Worm (Caenorhabditis elegans) whole organism, L3 larva: Measurements from ENCODE around the gene vrp-1.

ENCODE experiments used
- R02D3.7 ChIP-seq: fragments of 150-350 bp; optimal IDR thresholded peaks from 2 replicates; lab custom pipeline; 2014; ENCODE audit warnings: missing biosample characterization, missing genetic modification characterization
- aly-2 ChIP-seq: fragments of 150-350 bp; optimal IDR thresholded peaks from 2 replicates; lab custom pipeline; 2014; ENCODE audit warnings: missing biosample characterization, missing genetic modification characterization
- ama-1 ChIP-seq: fragments of 150-350 bp; optimal IDR thresholded peaks from 2 replicates; lab custom pipeline; 2018
- ceh-16 ChIP-seq: sonication (generic microtip); optimal IDR thresholded peaks from 2 replicates; lab custom pipeline; 2017; ENCODE audit warnings: missing biosample characterization, missing genetic modification characterization
- ceh-28 ChIP-seq: fragments of 150-350 bp; optimal IDR thresholded peaks from 2 replicates; lab custom pipeline; 2014; ENCODE audit warnings: missing biosample characterization, missing genetic modification reagents, missing genetic modification characterization
- ceh-82 ChIP-seq: fragments of 150-350 bp; optimal IDR thresholded peaks from 2 replicates; lab custom pipeline; 2014; ENCODE audit warnings: missing biosample characterization, missing genetic modification characterization
- ceh-9 ChIP-seq: sonication (generic microtip); optimal IDR thresholded peaks from 2 replicates; lab custom pipeline; 2018; ENCODE audit warnings: missing biosample characterization, missing genetic modification characterization
- daf-12 ChIP-seq: fragments of 150-350 bp; optimal IDR thresholded peaks from 2 replicates; lab custom pipeline; 2014; ENCODE audit warnings: missing biosample characterization, missing genetic modification reagents, missing genetic modification characterization
- egl-5 ChIP-seq: fragments of 150-350 bp; optimal IDR thresholded peaks from 2 replicates; lab custom pipeline; 2017; ENCODE audit warnings: missing biosample characterization, missing genetic modification reagents, missing genetic modification characterization, inconsistent platforms
- elt-1 ChIP-seq: fragments of 150-350 bp; optimal IDR thresholded peaks from 2 replicates; lab custom pipeline; 2014; ENCODE audit warnings: missing biosample characterization, missing genetic modification characterization
- elt-2 ChIP-seq: sonication (generic microtip); optimal IDR thresholded peaks from 2 replicates; lab custom pipeline; 2016; ENCODE audit warnings: missing genetic modification reagents, mild to moderate bottlenecking, missing genetic modification characterization, missing compliant biosample characterization
- elt-3 ChIP-seq, 3 experiments: fragments of 150-350 bp in 1 of 3; sonication (generic microtip) in 2 of 3; optimal IDR thresholded peaks; 2 replicates in 2 of 3; 4 replicates in 1 of 3; lab custom pipeline; 2014 to 2017; ENCODE audit warnings: missing biosample characterization in 3 of 3, missing genetic modification characterization in 3 of 3
- fkh-10 ChIP-seq: sonication (generic microtip); optimal IDR thresholded peaks from 2 replicates; lab custom pipeline; 2017; ENCODE audit warnings: missing biosample characterization, missing genetic modification reagents, missing genetic modification characterization
- fkh-2 ChIP-seq: fragments of 150-350 bp; optimal IDR thresholded peaks from 2 replicates; lab custom pipeline; 2014; ENCODE audit warnings: missing biosample characterization, missing genetic modification reagents, missing genetic modification characterization
- hmg-11 ChIP-seq: sonication (generic microtip); optimal IDR thresholded peaks from 2 replicates; lab custom pipeline; 2016; ENCODE audit warnings: missing genetic modification characterization, missing compliant biosample characterization
- jun-1 ChIP-seq: fragments of 150-350 bp; optimal IDR thresholded peaks from 2 replicates; lab custom pipeline; 2014; ENCODE audit warnings: missing biosample characterization, missing genetic modification reagents, missing genetic modification characterization
- lin-15B ChIP-seq: fragments of 150-350 bp; optimal IDR thresholded peaks from 2 replicates; lab custom pipeline; 2014; ENCODE audit warnings: missing biosample characterization, missing genetic modification characterization
- lin-39 ChIP-seq: fragments of 150-350 bp; optimal IDR thresholded peaks from 2 replicates; lab custom pipeline; 2018; ENCODE audit warnings: missing biosample characterization, missing genetic modification reagents, missing genetic modification characterization
- lsy-12 ChIP-seq: sonication (generic microtip); optimal IDR thresholded peaks from 2 replicates; lab custom pipeline; 2016; ENCODE audit warnings: mild to moderate bottlenecking, missing genetic modification characterization, missing compliant biosample characterization
- mml-1 ChIP-seq: fragments of 150-350 bp; sonication (generic microtip); optimal IDR thresholded peaks from 3 replicates; lab custom pipeline; 2014; ENCODE audit warnings: missing biosample characterization, missing genetic modification characterization
- nfya-1 ChIP-seq: sonication (generic microtip); optimal IDR thresholded peaks from 2 replicates; lab custom pipeline; 2017; ENCODE audit warnings: missing genetic modification characterization, mild to moderate bottlenecking, missing compliant biosample characterization, antibody characterized with exemption, moderate library complexity; ENCODE audit not compliant: insufficient read depth
- nhr-11 ChIP-seq: fragments of 150-350 bp; optimal IDR thresholded peaks from 2 replicates; lab custom pipeline; 2014; ENCODE audit warnings: missing biosample characterization, missing genetic modification characterization
- nhr-23 ChIP-seq: fragments of 150-350 bp; optimal IDR thresholded peaks from 2 replicates; lab custom pipeline; 2014; ENCODE audit warnings: missing biosample characterization, missing genetic modification reagents, missing genetic modification characterization
- nhr-237 ChIP-seq: fragments of 150-350 bp; optimal IDR thresholded peaks from 2 replicates; lab custom pipeline; 2014; ENCODE audit warnings: missing biosample characterization, missing genetic modification characterization
- nhr-25 ChIP-seq: sonication (generic microtip); optimal IDR thresholded peaks from 2 replicates; lab custom pipeline; 2017; ENCODE audit warnings: missing biosample characterization, missing genetic modification characterization
- nhr-28 ChIP-seq: fragments of 150-350 bp; optimal IDR thresholded peaks from 2 replicates; lab custom pipeline; 2014; ENCODE audit warnings: missing biosample characterization, missing genetic modification characterization
- nhr-43 ChIP-seq: sonication (generic microtip); optimal IDR thresholded peaks from 2 replicates; lab custom pipeline; 2016; ENCODE audit warnings: mild to moderate bottlenecking, missing genetic modification characterization, missing compliant biosample characterization; ENCODE audit not compliant: poor library complexity, severe bottlenecking
- nhr-67 ChIP-seq: fragments of 150-350 bp; optimal IDR thresholded peaks from 2 replicates; lab custom pipeline; 2014; ENCODE audit warnings: missing biosample characterization, missing genetic modification characterization
- nhr-76 ChIP-seq: fragments of 150-350 bp; sonication (generic microtip); optimal IDR thresholded peaks from 5 replicates; lab custom pipeline; 2014; ENCODE audit warnings: missing biosample characterization, missing genetic modification characterization
- pha-4 ChIP-seq: fragments of 150-350 bp; optimal IDR thresholded peaks from 2 replicates; lab custom pipeline; 2014; ENCODE audit warnings: missing biosample characterization, missing genetic modification reagents, missing genetic modification characterization
- pqm-1 ChIP-seq: fragments of 150-350 bp; optimal IDR thresholded peaks from 2 replicates; lab custom pipeline; 2017; ENCODE audit warnings: missing biosample characterization, missing genetic modification characterization, inconsistent platforms
- sea-2 ChIP-seq: fragments of 150-350 bp; sonication (generic microtip); optimal IDR thresholded peaks from 4 replicates; lab custom pipeline; 2014; ENCODE audit warnings: missing biosample characterization, missing genetic modification reagents, missing genetic modification characterization
- skn-1 ChIP-seq: fragments of 150-350 bp; optimal IDR thresholded peaks from 2 replicates; lab custom pipeline; 2014; ENCODE audit warnings: missing biosample characterization, missing genetic modification characterization
- snpc-4 ChIP-seq: fragments of 150-350 bp; optimal IDR thresholded peaks from 2 replicates; lab custom pipeline; 2014; ENCODE audit warnings: missing biosample characterization, missing genetic modification characterization
- tbx-2 ChIP-seq: sonication (generic microtip); optimal IDR thresholded peaks from 2 replicates; lab custom pipeline; 2016; ENCODE audit warnings: mild to moderate bottlenecking, missing genetic modification characterization, missing compliant biosample characterization
- unc-62 ChIP-seq: fragments of 150-350 bp; sonication (generic microtip); optimal IDR thresholded peaks from 4 replicates; lab custom pipeline; 2014; ENCODE audit warnings: missing biosample characterization, missing genetic modification reagents, missing genetic modification characterization
- zag-1 ChIP-seq: fragments of 150-350 bp; optimal IDR thresholded peaks from 2 replicates; lab custom pipeline; 2014; ENCODE audit warnings: missing biosample characterization, missing genetic modification characterization
- ztf-11 ChIP-seq: fragments of 150-350 bp; optimal IDR thresholded peaks from 2 replicates; lab custom pipeline; 2014; ENCODE audit warnings: missing biosample characterization, missing genetic modification characterization
- ztf-4 ChIP-seq: fragments of 150-350 bp; optimal IDR thresholded peaks from 2 replicates; lab custom pipeline; 2014; ENCODE audit warnings: missing biosample characterization, missing genetic modification characterization

The vrp-1 gene

DNA sequence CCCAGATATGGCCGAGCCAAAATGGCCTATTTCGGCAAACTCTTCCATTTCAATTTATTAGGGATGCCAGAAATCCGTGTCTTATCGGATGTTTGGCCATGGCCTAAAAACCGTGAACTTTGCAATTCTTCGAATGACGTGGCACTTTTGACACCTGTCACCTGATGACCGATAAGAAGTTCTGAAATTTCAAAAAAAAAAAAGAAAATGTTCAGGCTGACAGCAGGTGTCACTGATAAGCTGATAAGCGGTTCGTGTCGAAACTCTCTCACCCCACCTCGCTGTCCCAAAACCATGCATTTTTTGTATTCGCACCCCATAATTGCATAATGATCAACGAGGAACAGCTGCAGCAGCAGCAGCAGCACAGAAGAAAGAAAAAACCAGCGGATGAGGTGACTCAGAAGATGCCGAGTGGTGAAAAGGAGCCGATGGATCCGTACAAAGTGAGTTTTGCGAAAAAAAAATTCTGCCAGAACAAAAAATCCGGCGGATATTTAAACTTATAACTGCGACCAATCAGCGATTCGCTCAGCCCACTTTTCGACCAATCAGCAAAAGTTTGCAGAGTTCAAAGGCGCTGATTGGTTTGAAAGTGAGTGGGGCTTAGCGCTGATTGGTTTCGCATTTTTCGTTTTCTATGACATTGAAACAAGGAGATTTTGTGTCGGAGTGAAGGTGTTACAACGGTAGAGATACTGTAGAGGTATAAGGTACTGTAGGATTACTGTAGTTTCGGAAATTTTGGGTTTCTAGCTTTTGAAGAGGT is at the start of gene vrp-1, which contains the start of gene Y54G2A.28:
vrp-1 (plus strand) TSS at position 214 of the 769 bp plus-strand sequence.
Y54G2A.28 (minus strand) TSS at position 48 of the 769 bp plus-strand sequence.
- TF ChIP-seq nfya-1 (peak; percentile 77), elt-2 (tag; lab: Kevin White, UChicago) (peak; percentile 97), pqm-1 (tag; lab: Kevin White, UChicago) (peak; percentile 55), nhr-11 (tag; lab: Kevin White, UChicago) (no peak)

DNA sequence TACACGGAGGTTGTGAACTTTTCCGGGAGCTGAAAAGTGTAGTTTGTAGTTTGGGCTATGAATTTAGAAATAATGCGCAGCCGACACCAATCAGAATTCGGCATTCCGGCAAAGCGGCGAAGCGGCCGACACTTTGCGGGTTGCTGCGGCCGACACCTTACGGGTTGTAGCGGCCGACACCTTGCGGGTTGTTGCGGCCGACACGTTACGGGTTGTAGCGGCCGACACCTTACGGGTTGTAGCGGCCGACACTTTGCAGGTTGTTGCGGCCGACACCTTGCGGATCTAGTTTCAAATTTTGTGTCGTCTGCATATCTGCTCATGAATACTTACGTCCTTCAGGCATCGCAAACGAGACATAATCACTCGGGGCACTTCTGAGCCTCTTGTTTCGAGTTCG is 45.5 kb upstream of the vrp-1 start:
- no peak for TF ChIP-seq ceh-16 (tag; lab: Kevin White, UChicago)
- no peak for TF ChIP-seq mml-1 (tag; lab: Kevin White, UChicago)
- TF ChIP-seq nhr-28 (tag; lab: Kevin White, UChicago) = no peak
- TF ChIP-seq nfya-1 = no peak
- TF ChIP-seq elt-2 (tag; lab: Kevin White, UChicago) = no peak
- TF ChIP-seq ztf-11 (tag; lab: Kevin White, UChicago) = no peak
- no peak for TF ChIP-seq lin-15B (tag; lab: Kevin White, UChicago)
- no peak for TF ChIP-seq ceh-28 (tag; lab: Kevin White, UChicago)
- TF ChIP-seq fkh-10 (GFP tag; lab: Kevin White, UChicago) = no peak
- TF ChIP-seq nhr-237 (tag; lab: Kevin White, UChicago) = no peak
- no peak for TF ChIP-seq pha-4
- no peak for TF ChIP-seq ama-1 (lab: Kevin White, UChicago)
- no peak for TF ChIP-seq jun-1 (tag; lab: Kevin White, UChicago)
- TF ChIP-seq aly-2 (tag; lab: Kevin White, UChicago) = no peak
- no peak for TF ChIP-seq lin-39 (tag; lab: Kevin White, UChicago)
- no peak for TF ChIP-seq ceh-82
- no peak for TF ChIP-seq nhr-25 (tag; lab: Kevin White, UChicago)

DNA sequence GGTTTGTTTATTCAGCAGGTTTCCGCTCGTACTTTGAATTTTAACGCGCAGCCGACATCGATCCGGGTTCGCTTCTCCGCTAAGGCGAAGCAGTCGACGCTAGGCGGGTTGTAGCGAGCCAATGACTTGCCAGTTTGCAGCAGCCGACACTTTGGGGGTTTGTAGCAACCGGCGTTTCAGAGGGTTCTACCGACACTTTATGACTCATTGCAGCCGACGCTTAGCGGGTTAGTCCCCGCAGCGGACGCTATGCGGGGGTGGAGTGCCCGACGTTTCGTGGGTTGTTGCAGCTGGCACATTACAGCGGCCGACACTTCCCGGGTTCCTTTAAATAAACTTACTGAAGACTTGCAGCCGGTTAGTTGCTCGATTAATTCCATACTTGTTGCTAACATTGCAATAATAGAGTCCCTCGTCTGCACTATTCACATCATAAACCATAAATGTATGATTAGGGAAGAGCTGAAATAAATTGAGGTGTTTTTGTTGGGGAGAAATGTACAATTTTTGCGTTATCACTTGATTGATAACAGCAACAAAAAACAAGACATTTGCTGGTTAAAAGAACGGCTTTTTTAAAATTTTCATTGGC is 42.9 kb upstream of the vrp-1 start, which contains the start of gene Y54G2A.57:
Y54G2A.57 (plus strand) TSS at position 542 of the 592 bp plus-strand sequence.
- TF ChIP-seq elt-2 (tag; lab: Kevin White, UChicago) = no peak
- TF ChIP-seq nhr-43 (tag; lab: Kevin White, UChicago) = no peak
- TF ChIP-seq tbx-2 (tag; lab: Kevin White, UChicago) = no peak
- no peak for TF ChIP-seq nhr-76 (tag; lab: Kevin White, UChicago)
- no peak for TF ChIP-seq nhr-67 (tag; lab: Kevin White, UChicago)
- TF ChIP-seq lsy-12 = no peak
- TF ChIP-seq sea-2 (GFP tag; lab: Kevin White, UChicago) = no peak
- TF ChIP-seq ztf-11 (tag; lab: Kevin White, UChicago) = no peak
- TF ChIP-seq zag-1 (tag; lab: Kevin White, UChicago) = no peak
- TF ChIP-seq pqm-1 (tag; lab: Kevin White, UChicago) = no peak
- TF ChIP-seq pha-4 = no peak
- no peak for TF ChIP-seq nhr-23 (tag; lab: Kevin White, UChicago)
- no peak for TF ChIP-seq elt-3 (tag; optimal IDR thresholded peaks at IDR 0.05; lab: Kevin White, UChicago)
- TF ChIP-seq ama-1 (lab: Kevin White, UChicago) = no peak
- no peak for TF ChIP-seq nhr-28 (tag; lab: Kevin White, UChicago)
- no peak for TF ChIP-seq aly-2 (tag; lab: Kevin White, UChicago)
- no peak for TF ChIP-seq hmg-11 (tag; lab: Kevin White, UChicago)

DNA sequence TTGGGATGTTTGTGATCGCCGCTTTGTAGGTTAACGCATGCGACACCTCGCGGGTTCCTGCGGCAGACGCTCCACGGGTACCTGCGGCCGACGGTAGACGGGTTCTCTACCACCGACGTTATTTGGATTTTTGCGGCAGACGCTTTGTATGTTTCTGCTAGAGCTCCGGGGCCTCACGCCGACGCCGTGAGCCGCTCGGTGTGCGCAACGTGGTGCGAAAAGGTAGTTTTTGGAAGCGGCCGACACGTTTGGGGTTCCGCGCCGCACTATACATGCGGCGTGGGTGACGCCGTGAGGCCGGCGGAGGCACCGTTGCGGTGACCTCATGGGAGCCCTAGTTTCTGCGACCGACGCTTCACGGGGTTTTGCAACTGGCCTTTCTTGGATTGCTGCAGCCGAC is 41.3 kb upstream of the vrp-1 start:
- no peak for TF ChIP-seq nhr-67 (tag; lab: Kevin White, UChicago)
- no peak for TF ChIP-seq unc-62 (GFP tag; lab: Kevin White, UChicago)
- TF ChIP-seq daf-12 (tag; lab: Kevin White, UChicago) = no peak
- no peak for TF ChIP-seq nfya-1
- no peak for TF ChIP-seq nhr-11 (tag; lab: Kevin White, UChicago)
- TF ChIP-seq ceh-82 = no peak

DNA sequence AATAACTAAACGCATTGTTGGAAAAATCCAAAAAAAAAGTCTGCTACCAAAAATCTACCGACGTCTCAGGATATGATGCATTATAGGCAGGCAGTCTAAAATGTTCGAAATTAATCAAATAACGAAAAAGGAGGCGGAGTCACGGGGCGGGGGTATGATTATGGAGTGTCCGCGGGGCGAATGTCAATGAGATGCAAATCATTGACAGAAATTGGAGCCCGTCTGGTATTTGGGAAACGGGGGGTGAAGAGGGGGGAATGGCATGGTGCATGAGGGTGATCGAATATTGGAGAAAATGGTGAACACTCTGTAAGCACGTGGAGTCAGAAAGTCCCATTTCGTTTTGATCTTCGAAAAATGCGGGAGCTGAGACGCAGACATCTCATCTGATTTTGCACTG is 34.0 kb upstream of the vrp-1 start, which contains the start of gene lad-2:
lad-2 (minus strand) TSS at position 101 of the 400 bp plus-strand sequence.
- TF ChIP-seq skn-1 (tag; lab: Kevin White, UChicago) = no peak
- no peak for TF ChIP-seq nhr-23 (tag; lab: Kevin White, UChicago)
- no peak for TF ChIP-seq fkh-2 (tag; lab: Kevin White, UChicago)
- TF ChIP-seq pha-4 = no peak
- TF ChIP-seq ceh-9 = no peak
- TF ChIP-seq R02D3.7 (tag; lab: Kevin White, UChicago) = no peak
- no peak for TF ChIP-seq ztf-11 (tag; lab: Kevin White, UChicago)
- no peak for TF ChIP-seq nhr-67 (tag; lab: Kevin White, UChicago)
- TF ChIP-seq nhr-237 (tag; lab: Kevin White, UChicago) = no peak
- no peak for TF ChIP-seq nhr-28 (tag; lab: Kevin White, UChicago)
- TF ChIP-seq ztf-4 (tag; lab: Kevin White, UChicago) = no peak
- TF ChIP-seq hmg-11 (tag; lab: Kevin White, UChicago) = no peak
- TF ChIP-seq nfya-1 = no peak
- TF ChIP-seq snpc-4 (tag; lab: Kevin White, UChicago) = no peak
- TF ChIP-seq fkh-10 (GFP tag; lab: Kevin White, UChicago) = no peak
- TF ChIP-seq lin-39 (tag; lab: Kevin White, UChicago) = no peak
- TF ChIP-seq egl-5 (tag; lab: Kevin White, UChicago) = no peak
- no peak for TF ChIP-seq lin-15B (tag; lab: Kevin White, UChicago)
- no peak for TF ChIP-seq unc-62 (GFP tag; lab: Kevin White, UChicago)
- TF ChIP-seq elt-1 (tag; lab: Kevin White, UChicago) = no peak
